Fruit fly (Drosophila melanogaster) whole organism, embryonic: ENCODE data around the gene Glyat.

Experiments used
- B-H1 ChIP-seq: fragments of 200-800 bp; sonication (Bioruptor generic); IDR thresholded peaks from 3 replicates; pipeline ENCODE4 v1.3.6; 2022; ENCODE audit warnings: missing biosample characterization, missing genetic modification characterization
- CG10209 ChIP-seq: fragments of 200-800 bp; sonication (Bioruptor generic); optimal IDR thresholded peaks from 3 replicates; lab custom pipeline; 2017; ENCODE audit warnings: missing biosample characterization, mild to moderate bottlenecking, missing genetic modification characterization, missing genetic modification reagents
- CG12071 ChIP-seq: fragments of 200-800 bp; sonication (Bioruptor generic); optimal IDR thresholded peaks from 3 replicates; lab custom pipeline; 2018; ENCODE audit warnings: missing biosample characterization, mild to moderate bottlenecking, missing genetic modification characterization
- CG12219 ChIP-seq: fragments of 200-800 bp; sonication (Bioruptor generic); optimal IDR thresholded peaks from 3 replicates; lab custom pipeline; 2018; ENCODE audit warnings: missing biosample characterization, mild to moderate bottlenecking, missing genetic modification characterization
- CG12744 ChIP-seq: fragments of 200-800 bp; sonication (Bioruptor generic); optimal IDR thresholded peaks from 2 replicates; lab custom pipeline; 2016; ENCODE audit warnings: missing biosample characterization, missing genetic modification characterization
- CG12942 ChIP-seq: fragments of 200-800 bp; sonication (Bioruptor generic); optimal IDR thresholded peaks from 3 replicates; lab custom pipeline; 2016; ENCODE audit warnings: missing biosample characterization, missing genetic modification characterization
- CG13624 ChIP-seq: fragments of 200-800 bp; sonication (Bioruptor generic); optimal IDR thresholded peaks from 2 replicates; lab custom pipeline; 2016; ENCODE audit warnings: missing biosample characterization, missing genetic modification characterization
- CG13775 ChIP-seq: fragments of 200-800 bp; sonication (Bioruptor generic); optimal IDR thresholded peaks from 3 replicates; lab custom pipeline; 2017; ENCODE audit warnings: missing biosample characterization, mild to moderate bottlenecking, missing genetic modification characterization
- CG14050 ChIP-seq: fragments of 200-800 bp; sonication (Bioruptor generic); IDR thresholded peaks from 3 replicates; pipeline ENCODE4 v1.3.6; 2022; ENCODE audit warnings: missing biosample characterization, missing genetic modification characterization
- CG14710 ChIP-seq: fragments of 200-800 bp; sonication (Bioruptor generic); optimal IDR thresholded peaks from 3 replicates; lab custom pipeline; 2019; ENCODE audit warnings: missing biosample characterization, mild to moderate bottlenecking, missing genetic modification characterization, moderate library complexity
- CG1529 ChIP-seq: fragments of 200-800 bp; sonication (Bioruptor generic); optimal IDR thresholded peaks from 3 replicates; lab custom pipeline; 2018; ENCODE audit warnings: missing biosample characterization, missing genetic modification characterization
- CG17912 ChIP-seq: fragments of 200-800 bp; sonication (Bioruptor generic); optimal IDR thresholded peaks from 2 replicates; lab custom pipeline; 2018; ENCODE audit warnings: missing biosample characterization, mild to moderate bottlenecking, missing genetic modification characterization
- CG1792 ChIP-seq: fragments of 200-800 bp; sonication (Bioruptor generic); optimal IDR thresholded peaks from 2 replicates; lab custom pipeline; 2016; ENCODE audit warnings: missing biosample characterization, missing genetic modification characterization
- CG18011 ChIP-seq: fragments of 200-800 bp; sonication (Bioruptor generic); optimal IDR thresholded peaks from 2 replicates; lab custom pipeline; 2017; ENCODE audit warnings: missing biosample characterization, missing genetic modification characterization, mild to moderate bottlenecking, moderate library complexity, missing genotype
- CG18262 ChIP-seq: fragments of 200-800 bp; optimal IDR thresholded peaks from 3 replicates; lab custom pipeline; 2019; ENCODE audit warnings: missing biosample characterization, mild to moderate bottlenecking, missing genetic modification characterization, moderate library complexity
- CG2202 ChIP-seq: fragments of 200-800 bp; sonication (Bioruptor generic); optimal IDR thresholded peaks from 2 replicates; lab custom pipeline; 2018; ENCODE audit warnings: missing biosample characterization, mild to moderate bottlenecking, missing genetic modification characterization
- CG4424 ChIP-seq: fragments of 200-800 bp; sonication (Bioruptor generic); optimal IDR thresholded peaks from 3 replicates; lab custom pipeline; 2016; ENCODE audit warnings: missing biosample characterization, missing genetic modification characterization
- CG6683 ChIP-seq: fragments of 200-800 bp; sonication (Bioruptor generic); optimal IDR thresholded peaks from 2 replicates; lab custom pipeline; 2017; ENCODE audit warnings: missing biosample characterization, mild to moderate bottlenecking, missing genetic modification characterization, missing genetic modification reagents
- CG6854 ChIP-seq: fragments of 200-800 bp; sonication (Bioruptor generic); optimal IDR thresholded peaks from 3 replicates; lab custom pipeline; 2017; ENCODE audit warnings: missing biosample characterization, mild to moderate bottlenecking, missing genetic modification characterization
- CG7271 ChIP-seq: fragments of 200-800 bp; sonication (Bioruptor generic); optimal IDR thresholded peaks from 2 replicates; lab custom pipeline; 2018; ENCODE audit warnings: missing biosample characterization, mild to moderate bottlenecking, missing genetic modification characterization, moderate library complexity
- CG7372 ChIP-seq: fragments of 200-800 bp; sonication (Bioruptor generic); IDR thresholded peaks from 2 replicates; pipeline ENCODE4 v1.3.6; 2022; ENCODE audit warnings: missing biosample characterization, missing genetic modification characterization
- Camta ChIP-seq: fragments of 200-800 bp; sonication (Bioruptor generic); optimal IDR thresholded peaks from 2 replicates; lab custom pipeline; 2016; ENCODE audit warnings: missing biosample characterization, missing genetic modification characterization
- Dbx ChIP-seq: fragments of 200-800 bp; sonication (Bioruptor generic); IDR thresholded peaks from 3 replicates; pipeline ENCODE4 v1.3.6; 2022; ENCODE audit warnings: missing biosample characterization, missing genetic modification characterization
- Dp ChIP-seq: fragments of 200-800 bp; sonication (Bioruptor generic); optimal IDR thresholded peaks from 2 replicates; lab custom pipeline; 2018; ENCODE audit warnings: missing biosample characterization, mild to moderate bottlenecking, missing genetic modification characterization, moderate library complexity
- Fer1 ChIP-seq: fragments of 200-800 bp; sonication (Bioruptor generic); optimal IDR thresholded peaks from 2 replicates; lab custom pipeline; 2017; ENCODE audit warnings: missing biosample characterization, mild to moderate bottlenecking, missing genetic modification characterization
- NC2α ChIP-seq: fragments of 200-800 bp; sonication (Bioruptor generic); optimal IDR thresholded peaks from 2 replicates; lab custom pipeline; 2016; ENCODE audit warnings: missing biosample characterization, missing genetic modification characterization
- Nf-YA ChIP-seq: fragments of 200-800 bp; sonication (Bioruptor generic); IDR thresholded peaks from 2 replicates; pipeline ENCODE4 v1.3.6; 2022; ENCODE audit warnings: missing biosample characterization, missing genetic modification characterization
- Rfx ChIP-seq: fragments of 200-800 bp; sonication (Bioruptor generic); IDR thresholded peaks from 2 replicates; pipeline ENCODE4 v1.3.6; 2022; ENCODE audit warnings: missing biosample characterization, missing genetic modification characterization
- Rx ChIP-seq: fragments of 200-800 bp; sonication (Bioruptor generic); IDR thresholded peaks from 2 replicates; pipeline ENCODE4 v1.3.6; 2022; ENCODE audit warnings: missing biosample characterization, missing genetic modification characterization
- Spps ChIP-seq: fragments of 200-800 bp; sonication (Bioruptor generic); optimal IDR thresholded peaks from 2 replicates; lab custom pipeline; 2018; ENCODE audit warnings: missing biosample characterization, mild to moderate bottlenecking, missing genetic modification characterization
- Xrp1 ChIP-seq: fragments of 200-800 bp; sonication (Bioruptor generic); IDR thresholded peaks from 2 replicates; pipeline ENCODE4 v1.3.6; 2022; ENCODE audit warnings: missing biosample characterization, missing genetic modification characterization
- YL-1 ChIP-seq: fragments of 200-800 bp; sonication (Bioruptor generic); optimal IDR thresholded peaks from 3 replicates; lab custom pipeline; 2017; ENCODE audit warnings: missing biosample characterization, mild to moderate bottlenecking, missing genetic modification characterization
- ara ChIP-seq: fragments of 200-800 bp; sonication (Bioruptor generic); IDR thresholded peaks from 2 replicates; pipeline ENCODE4 v1.3.6; 2022; ENCODE audit warnings: missing biosample characterization, missing genetic modification characterization
- chinmo ChIP-seq: fragments of 200-800 bp; sonication (Bioruptor generic); IDR thresholded peaks from 4 replicates; pipeline ENCODE4 v1.3.6; 2022; ENCODE audit warnings: missing biosample characterization, missing genetic modification characterization; ENCODE audit not compliant: partially characterized antibody
- chm ChIP-seq: fragments of 200-800 bp; sonication (Bioruptor generic); IDR thresholded peaks from 2 replicates; pipeline ENCODE4 v1.3.6; 2022; ENCODE audit warnings: missing biosample characterization, missing genetic modification characterization
- crc ChIP-seq: fragments of 200-800 bp; sonication (Bioruptor generic); optimal IDR thresholded peaks from 2 replicates; lab custom pipeline; 2016; ENCODE audit warnings: missing biosample characterization, missing genetic modification characterization
- dysf ChIP-seq: fragments of 200-800 bp; sonication (Bioruptor generic); IDR thresholded peaks from 3 replicates; pipeline ENCODE4 v1.3.6; 2022; ENCODE audit warnings: missing biosample characterization, missing genetic modification characterization
- fu2 ChIP-seq: fragments of 200-800 bp; sonication (Bioruptor generic); optimal IDR thresholded peaks from 2 replicates; lab custom pipeline; 2016; ENCODE audit warnings: missing biosample characterization, missing genetic modification characterization
- gcm2 ChIP-seq: fragments of 200-800 bp; sonication (Bioruptor generic); optimal IDR thresholded peaks from 2 replicates; lab custom pipeline; 2016; ENCODE audit warnings: missing biosample characterization, missing genetic modification characterization
- gro ChIP-seq: fragments of 200-800 bp; sonication (Bioruptor generic); optimal IDR thresholded peaks from 2 replicates; lab custom pipeline; 2016; ENCODE audit warnings: missing biosample characterization, missing genetic modification characterization
- gsb-n ChIP-seq: fragments of 200-800 bp; sonication (Bioruptor generic); optimal IDR thresholded peaks from 3 replicates; lab custom pipeline; 2018; ENCODE audit warnings: missing biosample characterization, mild to moderate bottlenecking, missing genetic modification characterization
- hth ChIP-seq: fragments of >200 bp; optimal IDR thresholded peaks from 2 replicates; lab custom pipeline; 2017; ENCODE audit warnings: inconsistent platforms
- jing ChIP-seq: fragments of 200-800 bp; sonication (Bioruptor generic); optimal IDR thresholded peaks from 2 replicates; lab custom pipeline; 2018; ENCODE audit warnings: missing biosample characterization, mild to moderate bottlenecking, missing genetic modification characterization
- nau ChIP-seq: fragments of 200-800 bp; sonication (Bioruptor generic); optimal IDR thresholded peaks from 3 replicates; lab custom pipeline; 2017; ENCODE audit warnings: missing biosample characterization, mild to moderate bottlenecking, missing genetic modification characterization, missing genetic modification reagents
- nom ChIP-seq: fragments of 200-800 bp; sonication (Bioruptor generic); optimal IDR thresholded peaks from 2 replicates; lab custom pipeline; 2017; ENCODE audit warnings: missing biosample characterization, missing genetic modification characterization, mild to moderate bottlenecking, moderate library complexity, missing genetic modification reagents
- odd ChIP-seq: fragments of 200-800 bp; sonication (Bioruptor generic); optimal IDR thresholded peaks from 2 replicates; lab custom pipeline; 2017; ENCODE audit warnings: missing biosample characterization, mild to moderate bottlenecking, missing genetic modification characterization
- peb ChIP-seq: fragments of 200-800 bp; sonication (Bioruptor generic); IDR thresholded peaks from 2 replicates; pipeline ENCODE4 v1.3.6; 2022; ENCODE audit warnings: missing biosample characterization, missing genetic modification characterization
- pho ChIP-seq: fragments of 200-800 bp; sonication (Bioruptor generic); optimal IDR thresholded peaks from 2 replicates; lab custom pipeline; 2016; ENCODE audit warnings: missing biosample characterization, missing genetic modification characterization
- scrt ChIP-seq: fragments of 200-800 bp; sonication (Bioruptor generic); optimal IDR thresholded peaks from 2 replicates; lab custom pipeline; 2018; ENCODE audit warnings: missing biosample characterization, mild to moderate bottlenecking, missing genetic modification characterization, moderate library complexity
- seq ChIP-seq: fragments of 200-800 bp; sonication (Bioruptor generic); IDR thresholded peaks from 2 replicates; pipeline ENCODE4 v1.3.6; 2022; ENCODE audit warnings: missing biosample characterization, missing genetic modification characterization

The Glyat gene

dm6 chr2L:8010602-8011455, at the start of gene Glyat, which contains the start of gene Tg (continued):
- TF ChIP-seq CG7271: no peak
- TF ChIP-seq seq: no peak
- TF ChIP-seq pho (GFP tag; lab: Kevin White, UChicago): no peak
- TF ChIP-seq CG12219 (GFP tag; lab: Kevin White, UChicago): no peak
- TF ChIP-seq CG1792: no peak
- TF ChIP-seq jing (GFP tag; lab: Kevin White, UChicago): no peak
- TF ChIP-seq Rx: no peak
- no peak for TF ChIP-seq CG12942 (GFP tag; lab: Kevin White, UChicago)
- no peak for TF ChIP-seq CG12744 (GFP tag; lab: Kevin White, UChicago)
- TF ChIP-seq ara: no peak
- TF ChIP-seq Nf-YA (GFP tag; lab: Robert Waterston, UW): no peak
- TF ChIP-seq Fer1 (GFP tag; lab: Kevin White, UChicago): peak; percentile 50
- TF ChIP-seq CG2202: no peak
- no peak for TF ChIP-seq scrt (GFP tag; lab: Kevin White, UChicago)
- no peak for TF ChIP-seq NC2α
- no peak for TF ChIP-seq chm (GFP tag; lab: Robert Waterston, UW)
- no peak for TF ChIP-seq nau (GFP tag; lab: Kevin White, UChicago)
- TF ChIP-seq CG6854 (GFP tag; lab: Kevin White, UChicago): no peak
- TF ChIP-seq CG6683: no peak
- TF ChIP-seq CG13775 (GFP tag; lab: Kevin White, UChicago): peak; percentile 9
- TF ChIP-seq Dbx (GFP tag; lab: Robert Waterston, UW): peak; percentile 45; the same call in 2 of the 3 replicates
- no peak for TF ChIP-seq CG4424
- 0 out of 4 replicates have a peak, but pooled peaks have one; percentile 24 for TF ChIP-seq chinmo (GFP tag; lab: Robert Waterston, UW)
- TF ChIP-seq CG18262: peak; percentile 7
- no peak for TF ChIP-seq CG12071 (GFP tag; lab: Kevin White, UChicago)
- TF ChIP-seq CG1529 (GFP tag; lab: Kevin White, UChicago): no peak
- no peak for TF ChIP-seq CG18011 (GFP tag; lab: Kevin White, UChicago)
- peak; percentile 27; the same call in 1 of the 2 replicates for TF ChIP-seq CG7372
- TF ChIP-seq CG14710 (tag; lab: Kevin White, UChicago): no peak
- no peak for TF ChIP-seq YL-1
- no peak for TF ChIP-seq gro (GFP tag; lab: Kevin White, UChicago)
- no peak for TF ChIP-seq hth (lab: Kevin White, UChicago)
- no peak for TF ChIP-seq CG17912 (GFP tag; lab: Kevin White, UChicago)
- no peak for TF ChIP-seq crc (GFP tag; lab: Kevin White, UChicago)
- TF ChIP-seq odd (GFP tag; lab: Kevin White, UChicago): no peak
- no peak for TF ChIP-seq fu2 (GFP tag; lab: Kevin White, UChicago)
- TF ChIP-seq Dp (GFP tag; lab: Kevin White, UChicago): peak; percentile 77
- no peak; the same call in 2 of the 3 replicates for TF ChIP-seq CG14050
- TF ChIP-seq Xrp1 (GFP tag; lab: Robert Waterston, UW): 0 out of 2 replicates have a peak, but pooled peaks have one; percentile 22
- no peak for TF ChIP-seq peb (GFP tag; lab: Robert Waterston, UW)
- no peak for TF ChIP-seq CG10209 (GFP tag; lab: Kevin White, UChicago)
- peak; percentile 73 for TF ChIP-seq Rfx (GFP tag; lab: Robert Waterston, UW)
- no peak for TF ChIP-seq CG13624 (GFP tag; lab: Kevin White, UChicago)
- TF ChIP-seq Camta (GFP tag; lab: Kevin White, UChicago): no peak
- TF ChIP-seq B-H1 (GFP tag; lab: Robert Waterston, UW): no peak; the same call in 2 of the 3 replicates
- TF ChIP-seq nom (GFP tag; lab: Kevin White, UChicago): no peak
- TF ChIP-seq Spps (tag; lab: Kevin White, UChicago): no peak
- TF ChIP-seq dysf (GFP tag; lab: Robert Waterston, UW): peak; percentile 42; the same call in 2 of the 3 replicates
- peak; percentile 1 for TF ChIP-seq gsb-n (tag; lab: Kevin White, UChicago)
- no peak for TF ChIP-seq gcm2 (GFP tag; lab: Kevin White, UChicago)
